Worm (Caenorhabditis elegans) whole organism, midembryonic: ENCODE results near the gene cyp-33C4.

ENCODE experiments used
- T22C8.4 ChIP-seq: fragments of 200-800 bp; sonication (Bioruptor generic); IDR thresholded peaks from 2 replicates; pipeline ENCODE4 v1.3.6; 2022; ENCODE audit warnings: missing genetic modification characterization, missing compliant biosample characterization
- cog-1 ChIP-seq: sonication (generic microtip); optimal IDR thresholded peaks from 2 replicates; lab custom pipeline; 2016; ENCODE audit warnings: missing genetic modification characterization, missing compliant biosample characterization
- flt-1 ChIP-seq: fragments of 200-800 bp; sonication (Bioruptor generic); IDR thresholded peaks from 2 replicates; pipeline ENCODE4 v1.3.6; 2022; ENCODE audit warnings: missing genetic modification characterization, missing compliant biosample characterization
- klf-2 ChIP-seq: fragments of 200-800 bp; sonication (Bioruptor generic); conservative IDR thresholded peaks from 2 replicates; pipeline ENCODE4 v1.3.6; 2022; ENCODE audit warnings: missing genetic modification reagents, missing genetic modification characterization, missing compliant biosample characterization
- med-1 ChIP-seq: sonication (generic microtip); optimal IDR thresholded peaks from 2 replicates; lab custom pipeline; 2017; ENCODE audit warnings: missing genetic modification characterization, mild to moderate bottlenecking, missing compliant biosample characterization, antibody characterized with exemption, missing genetic modification reagents; ENCODE audit not compliant: insufficient read depth
- ref-1 ChIP-seq: fragments of 200-800 bp; sonication (Bioruptor generic); conservative IDR thresholded peaks from 2 replicates; pipeline ENCODE4 v1.3.6; 2022; ENCODE audit warnings: missing genetic modification reagents, missing genetic modification characterization, missing compliant biosample characterization
- tab-1 ChIP-seq: fragments of 200-800 bp; sonication (Bioruptor generic); IDR thresholded peaks from 2 replicates; pipeline ENCODE4 v1.3.6; 2022; ENCODE audit warnings: missing genetic modification characterization, missing compliant biosample characterization
- ztf-23 ChIP-seq: fragments of 200-800 bp; sonication (Bioruptor generic); IDR thresholded peaks from 2 replicates; pipeline ENCODE4 v1.3.6; 2022; ENCODE audit warnings: missing genetic modification reagents, missing genetic modification characterization, missing compliant biosample characterization
- ztf-29 ChIP-seq: fragments of 200-800 bp; sonication (Bioruptor generic); IDR thresholded peaks from 2 replicates; pipeline ENCODE4 v1.3.6; 2022; ENCODE audit warnings: missing genetic modification reagents, missing genetic modification characterization, missing compliant biosample characterization

Gene cyp-33C4

DNA sequence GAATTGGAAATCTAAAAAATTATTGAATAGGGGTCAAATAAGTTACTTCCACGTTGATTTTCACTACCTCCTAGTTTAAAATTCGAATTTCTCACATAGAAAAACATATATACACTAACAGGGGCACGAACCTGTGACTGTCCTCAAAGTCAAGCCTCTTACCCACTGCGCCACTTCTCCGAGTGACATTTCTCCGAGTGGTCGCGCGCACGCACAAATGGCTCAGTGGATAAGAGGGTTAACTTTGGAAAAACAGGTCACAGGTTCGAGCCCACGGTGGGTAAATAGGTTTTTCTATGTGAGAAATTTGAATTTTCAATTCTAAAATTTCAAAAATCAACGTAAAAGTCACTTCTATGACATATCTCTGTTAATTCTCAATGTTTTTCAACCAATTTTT is 41.3 kb downstream of the cyp-33C4 start:
- TF ChIP-seq ref-1 (GFP tag; lab: Robert Waterston, UW) (no peak), T22C8.4 (GFP tag; lab: Robert Waterston, UW) (no peak), tab-1 (GFP tag; lab: Robert Waterston, UW) (no peak), med-1 (GFP tag; lab: Kevin White, UChicago) (no peak), flt-1 (GFP tag; lab: Robert Waterston, UW) (no peak), ztf-23 (no peak), klf-2 (GFP tag; lab: Robert Waterston, UW) (no peak), cog-1 (no peak), ztf-29 (no peak)

DNA sequence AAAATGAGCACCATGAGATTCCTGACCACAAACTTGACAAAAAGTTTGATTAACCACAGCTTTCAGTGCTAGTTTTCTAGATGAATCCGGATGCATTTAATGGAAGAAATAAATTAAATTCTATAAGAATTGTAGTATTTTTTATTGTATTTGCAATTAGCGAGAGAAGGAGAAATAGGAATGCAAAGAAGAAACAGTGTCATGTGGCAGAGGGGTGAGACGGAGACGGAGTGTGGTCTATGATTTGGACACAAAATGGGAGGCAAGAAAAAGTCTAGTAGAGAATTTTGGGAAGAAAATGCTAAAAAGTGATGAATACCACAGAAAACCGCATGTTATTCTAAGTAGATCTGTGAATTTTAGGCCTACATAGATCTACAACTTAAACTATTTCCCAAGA is 42.1 kb downstream of the cyp-33C4 start, which contains the start of gene nhr-59:
TSS of gene nhr-59 (minus strand) at position 214 of the 400 bp plus-strand sequence.
- TF ChIP-seq ztf-23 = no peak
- no peak for TF ChIP-seq med-1 (GFP tag; lab: Kevin White, UChicago)
- TF ChIP-seq ztf-29 = no peak
- TF ChIP-seq cog-1 = no peak
- TF ChIP-seq T22C8.4 (GFP tag; lab: Robert Waterston, UW) = no peak
- TF ChIP-seq flt-1 (GFP tag; lab: Robert Waterston, UW) = no peak
- TF ChIP-seq tab-1 (GFP tag; lab: Robert Waterston, UW) = no peak
- TF ChIP-seq ref-1 (GFP tag; lab: Robert Waterston, UW) = no peak
- TF ChIP-seq klf-2 (GFP tag; lab: Robert Waterston, UW) = no peak

- TF ChIP-seq flt-1 (GFP tag; lab: Robert Waterston, UW) (no peak), T22C8.4 (GFP tag; lab: Robert Waterston, UW) (no peak), cog-1 (peak; percentile 67), ztf-29 (no peak)
These were observed 42.6 kb downstream of the cyp-33C4 start, which contains the start of gene fbxa-137 for ce11 chrV:2278543-2278942. TSS of gene fbxa-137 (plus strand) at chrV:2278816.

DNA sequence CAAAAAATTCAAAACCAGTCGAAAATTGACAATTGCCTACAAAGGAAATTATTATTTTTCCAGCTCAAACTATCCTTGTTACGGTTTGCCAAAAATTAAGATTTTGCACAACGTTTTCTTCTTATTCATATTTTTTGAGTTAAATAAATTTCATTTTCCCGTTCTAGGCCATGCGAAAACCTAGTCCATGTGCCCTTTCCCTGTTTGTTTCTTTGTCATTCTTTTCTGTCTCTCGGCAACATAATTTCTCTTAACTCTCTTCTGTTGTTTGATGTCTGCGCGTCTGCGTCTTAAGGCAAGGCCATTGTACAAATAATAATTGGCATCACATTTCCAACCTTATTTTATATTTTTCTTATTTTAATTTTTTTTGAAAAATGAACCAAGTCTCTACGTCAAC is 45.6 kb downstream of the cyp-33C4 start, which contains the start of gene nhr-228:
TSS of gene nhr-228 (plus strand) at position 261 of the 400 bp plus-strand sequence.
- TF ChIP-seq ref-1 (GFP tag; lab: Robert Waterston, UW) (no peak), cog-1 (peak; percentile 18)

DNA sequence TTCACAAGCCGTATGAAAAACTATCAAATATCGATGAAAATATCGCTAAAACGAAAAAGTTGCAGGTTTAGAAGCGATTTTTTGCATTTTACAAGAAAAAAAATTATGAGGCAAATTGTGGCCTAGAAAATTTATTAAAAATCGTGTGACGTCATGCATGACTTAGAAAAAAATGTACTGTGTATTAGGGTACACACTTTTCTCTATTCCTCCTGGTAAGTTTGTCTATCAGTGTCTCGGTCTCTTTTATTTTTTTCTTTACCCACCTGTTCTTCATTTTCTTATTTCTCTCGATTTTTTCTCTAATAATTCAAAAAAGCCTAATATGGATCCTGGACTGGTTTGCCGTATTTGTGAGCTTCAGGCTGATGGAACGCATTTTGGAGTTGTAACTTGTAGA is 49.2 kb downstream of the cyp-33C4 start, which contains the start of gene nhr-227:
TSS of gene nhr-227 (plus strand) at position 326 of the 400 bp plus-strand sequence.
- TF ChIP-seq cog-1 (no peak), flt-1 (GFP tag; lab: Robert Waterston, UW) (no peak), ztf-23 (no peak), klf-2 (GFP tag; lab: Robert Waterston, UW) (no peak), tab-1 (GFP tag; lab: Robert Waterston, UW) (no peak), T22C8.4 (GFP tag; lab: Robert Waterston, UW) (no peak), ztf-29 (no peak), med-1 (GFP tag; lab: Kevin White, UChicago) (no peak), ref-1 (GFP tag; lab: Robert Waterston, UW) (no peak)
